Worm (Caenorhabditis elegans): ENCODE measurements around the gene F38E11.9.

ce11 chrIV:9432327-9432726 is 11.5 kb downstream of the F38E11.9 start:
- no peak for TF ChIP-seq unc-62 (GFP tag; optimal IDR thresholded peaks at IDR 0.05)
- no peak for TF ChIP-seq ZK546.5 (tag; optimal IDR thresholded peaks at IDR 0.05)
- TF ChIP-seq unc-39 (tag; optimal IDR thresholded peaks at IDR 0.05), result no peak
- TF ChIP-seq fos-1 (tag; optimal IDR thresholded peaks at IDR 0.05), result no peak
- TF ChIP-seq tbx-2 (tag; optimal IDR thresholded peaks at IDR 0.05), result no peak
- no peak for TF ChIP-seq ceh-82 (tag; optimal IDR thresholded peaks at IDR 0.05)
- no peak for TF ChIP-seq snpc-4 (tag; optimal IDR thresholded peaks at IDR 0.05)
- TF ChIP-seq skn-1 (tag; optimal IDR thresholded peaks at IDR 0.05), result no peak
- TF ChIP-seq lin-15B (tag; optimal IDR thresholded peaks at IDR 0.05), result no peak
- no peak for TF ChIP-seq ztf-11 (tag; optimal IDR thresholded peaks at IDR 0.05)
- no peak for TF ChIP-seq nhr-76 (tag; optimal IDR thresholded peaks at IDR 0.05)
